Fruit fly (Drosophila melanogaster) whole organism, embryonic: ENCODE results near the gene CG31675.
A peak's percentile ranks its signal among the peaks of the same experiment; 100 is the strongest.

Experiments
- Ada2b ChIP-seq: fragments of 200-800 bp; sonication (Bioruptor generic); IDR thresholded peaks from 2 replicates; pipeline ENCODE4 v1.3.6; 2022; ENCODE audit warnings: missing biosample characterization, missing genetic modification characterization
- Blimp-1 ChIP-seq: fragments of 200-800 bp; sonication (Bioruptor generic); optimal IDR thresholded peaks from 3 replicates; lab custom pipeline; 2018; ENCODE audit warnings: missing biosample characterization, missing genetic modification characterization, mild to moderate bottlenecking, moderate library complexity, missing genetic modification reagents
- CG11695 ChIP-seq: fragments of 200-800 bp; sonication (Bioruptor generic); IDR thresholded peaks from 3 replicates; pipeline ENCODE4 v1.3.6; 2022; ENCODE audit warnings: missing biosample characterization, missing genetic modification characterization
- CG13287 ChIP-seq: fragments of 200-800 bp; sonication (Bioruptor generic); IDR thresholded peaks from 2 replicates; pipeline ENCODE4 v1.3.6; 2022; ENCODE audit warnings: missing biosample characterization, missing genetic modification characterization; ENCODE audit not compliant: partially characterized antibody
- CG14050 ChIP-seq: fragments of 200-800 bp; sonication (Bioruptor generic); IDR thresholded peaks from 3 replicates; pipeline ENCODE4 v1.3.6; 2022; ENCODE audit warnings: missing biosample characterization, missing genetic modification characterization
- CG15269 ChIP-seq: fragments of 200-800 bp; sonication (Bioruptor generic); optimal IDR thresholded peaks from 2 replicates; lab custom pipeline; 2018; ENCODE audit warnings: missing biosample characterization, mild to moderate bottlenecking, missing genetic modification characterization, moderate library complexity
- CG15479 ChIP-seq: fragments of 200-800 bp; sonication (Bioruptor generic); optimal IDR thresholded peaks from 3 replicates; lab custom pipeline; 2019; ENCODE audit warnings: missing biosample characterization, mild to moderate bottlenecking, missing genetic modification characterization, moderate library complexity
- CG1792 ChIP-seq: fragments of 200-800 bp; sonication (Bioruptor generic); optimal IDR thresholded peaks from 2 replicates; lab custom pipeline; 2016; ENCODE audit warnings: missing biosample characterization, missing genetic modification characterization
- CG2678 ChIP-seq: fragments of 200-800 bp; sonication (Bioruptor generic); optimal IDR thresholded peaks from 3 replicates; lab custom pipeline; 2019; ENCODE audit warnings: missing biosample characterization, mild to moderate bottlenecking, missing genetic modification characterization, moderate library complexity
- CG3065 ChIP-seq: fragments of 200-800 bp; sonication (Bioruptor generic); optimal IDR thresholded peaks from 2 replicates; lab custom pipeline; 2016; ENCODE audit warnings: missing biosample characterization, missing genetic modification characterization
- CG7786 ChIP-seq: fragments of 200-800 bp; sonication (Bioruptor generic); optimal IDR thresholded peaks from 2 replicates; lab custom pipeline; 2016; ENCODE audit warnings: missing biosample characterization, missing genetic modification characterization
- CG7928 ChIP-seq: fragments of 200-800 bp; sonication (Bioruptor generic); optimal IDR thresholded peaks from 2 replicates; lab custom pipeline; 2017; ENCODE audit warnings: missing biosample characterization, mild to moderate bottlenecking, missing genetic modification characterization
- CG8281 ChIP-seq: fragments of 200-800 bp; sonication (Bioruptor generic); optimal IDR thresholded peaks from 2 replicates; lab custom pipeline; 2018; ENCODE audit warnings: missing biosample characterization, mild to moderate bottlenecking, missing genetic modification characterization, moderate library complexity
- CG9609 ChIP-seq: fragments of 200-800 bp; sonication (Bioruptor generic); optimal IDR thresholded peaks from 3 replicates; lab custom pipeline; 2016; ENCODE audit warnings: missing biosample characterization, missing genetic modification characterization
- CkIIα-i1 ChIP-seq: fragments of 200-800 bp; sonication (Bioruptor generic); IDR thresholded peaks from 2 replicates; pipeline ENCODE4 v1.3.6; 2022; ENCODE audit warnings: missing biosample characterization, missing genetic modification characterization
- Dbx ChIP-seq: fragments of 200-800 bp; sonication (Bioruptor generic); IDR thresholded peaks from 3 replicates; pipeline ENCODE4 v1.3.6; 2022; ENCODE audit warnings: missing biosample characterization, missing genetic modification characterization
- Dp ChIP-seq: fragments of 200-800 bp; sonication (Bioruptor generic); optimal IDR thresholded peaks from 2 replicates; lab custom pipeline; 2018; ENCODE audit warnings: missing biosample characterization, mild to moderate bottlenecking, missing genetic modification characterization, moderate library complexity
- Drgx ChIP-seq: fragments of 200-800 bp; sonication (Bioruptor generic); IDR thresholded peaks from 2 replicates; pipeline ENCODE4 v1.3.6; 2022; ENCODE audit warnings: missing biosample characterization, missing genetic modification characterization
- GATAe ChIP-seq: fragments of 200-800 bp; sonication (Bioruptor generic); conservative IDR thresholded peaks from 2 replicates; pipeline ENCODE4 v1.3.6; 2022; ENCODE audit warnings: missing biosample characterization, missing genetic modification characterization
- HHEX ChIP-seq: fragments of 200-800 bp; sonication (Bioruptor generic); optimal IDR thresholded peaks from 3 replicates; lab custom pipeline; 2017; ENCODE audit warnings: missing biosample characterization, mild to moderate bottlenecking, missing genetic modification characterization, missing genetic modification reagents
- HmgZ ChIP-seq: fragments of 200-800 bp; sonication (Bioruptor generic); optimal IDR thresholded peaks from 2 replicates; lab custom pipeline; 2018; ENCODE audit warnings: missing biosample characterization, mild to moderate bottlenecking, missing genetic modification characterization
- MBD-R2 ChIP-seq: fragments of 200-800 bp; sonication (Bioruptor generic); IDR thresholded peaks from 2 replicates; pipeline ENCODE4 v1.3.6; 2022; ENCODE audit warnings: missing biosample characterization, missing genetic modification characterization
- Max ChIP-seq: fragments of 200-800 bp; sonication (Bioruptor generic); optimal IDR thresholded peaks from 2 replicates; lab custom pipeline; 2016; ENCODE audit warnings: missing biosample characterization, mild to moderate bottlenecking, missing genetic modification characterization
- Ravus ChIP-seq: fragments of 200-800 bp; sonication (Bioruptor generic); IDR thresholded peaks from 2 replicates; pipeline ENCODE4 v1.3.6; 2022; ENCODE audit warnings: missing biosample characterization, missing genetic modification characterization
- Scr ChIP-seq: fragments of 200-800 bp; sonication (Bioruptor generic); IDR thresholded peaks from 2 replicates; pipeline ENCODE4 v1.3.6; 2022; ENCODE audit warnings: missing biosample characterization, missing genetic modification characterization; ENCODE audit not compliant: partially characterized antibody
- Trl ChIP-seq, 3 experiments: fragments of >200 bp in 2 of 3; fragments of 200-800 bp in 1 of 3; sonication (Bioruptor generic) in 1 of 3; optimal IDR thresholded peaks; 2 replicates in 1 of 3; 3 replicates in 2 of 3; lab custom pipeline; 2016 to 2017; ENCODE audit warnings: missing biosample characterization in 1 of 3, missing genetic modification characterization in 1 of 3
- Xrp1 ChIP-seq: fragments of 200-800 bp; sonication (Bioruptor generic); IDR thresholded peaks from 2 replicates; pipeline ENCODE4 v1.3.6; 2022; ENCODE audit warnings: missing biosample characterization, missing genetic modification characterization
- ac ChIP-seq: fragments of 200-800 bp; sonication (Bioruptor generic); optimal IDR thresholded peaks from 3 replicates; lab custom pipeline; 2017; ENCODE audit warnings: missing biosample characterization, mild to moderate bottlenecking, missing genetic modification characterization
- bigmax ChIP-seq: fragments of 200-800 bp; sonication (Bioruptor generic); optimal IDR thresholded peaks from 2 replicates; lab custom pipeline; 2018; ENCODE audit warnings: missing biosample characterization, mild to moderate bottlenecking, missing genetic modification characterization
- chn ChIP-seq: fragments of 200-800 bp; sonication (Bioruptor generic); optimal IDR thresholded peaks from 2 replicates; lab custom pipeline; 2016; ENCODE audit warnings: missing biosample characterization, missing genetic modification characterization
- eve ChIP-seq, 2 experiments: fragments of >200 bp; optimal IDR thresholded peaks; 2 replicates each; lab custom pipeline; 2017; ENCODE audit warnings: missing biosample characterization in 2 of 2, missing genetic modification characterization in 2 of 2
- hbn ChIP-seq: fragments of 200-800 bp; sonication (Bioruptor generic); IDR thresholded peaks from 2 replicates; pipeline ENCODE4 v1.3.6; 2022; ENCODE audit warnings: missing biosample characterization, missing genetic modification characterization; ENCODE audit not compliant: partially characterized antibody
- hkb ChIP-seq, 2 experiments: fragments of 200-800 bp in 1 of 2; fragments of >200 bp in 1 of 2; sonication (Bioruptor generic) in 1 of 2; IDR thresholded peaks in 1 of 2; optimal IDR thresholded peaks in 1 of 2; 2 replicates each; pipeline versions ENCODE4 v1.3.6 to Lab custom; 2017 to 2022; ENCODE audit warnings: missing biosample characterization in 1 of 2, missing genetic modification characterization in 1 of 2
- kni ChIP-seq: fragments of 200-800 bp; sonication (Bioruptor generic); optimal IDR thresholded peaks from 3 replicates; lab custom pipeline; 2017; ENCODE audit warnings: mild to moderate bottlenecking, missing biosample characterization, missing genetic modification reagents, missing genetic modification characterization
- lab ChIP-seq: fragments of 200-800 bp; sonication (Bioruptor generic); optimal IDR thresholded peaks from 3 replicates; lab custom pipeline; 2017; ENCODE audit warnings: missing biosample characterization, missing genetic modification characterization, mild to moderate bottlenecking, moderate library complexity, missing genetic modification reagents
- nau ChIP-seq: fragments of 200-800 bp; sonication (Bioruptor generic); optimal IDR thresholded peaks from 3 replicates; lab custom pipeline; 2017; ENCODE audit warnings: missing biosample characterization, mild to moderate bottlenecking, missing genetic modification characterization, missing genetic modification reagents
- nom ChIP-seq: fragments of 200-800 bp; sonication (Bioruptor generic); optimal IDR thresholded peaks from 2 replicates; lab custom pipeline; 2017; ENCODE audit warnings: missing biosample characterization, missing genetic modification characterization, mild to moderate bottlenecking, moderate library complexity, missing genetic modification reagents
- org-1 ChIP-seq: fragments of 200-800 bp; sonication (Bioruptor generic); optimal IDR thresholded peaks from 2 replicates; lab custom pipeline; 2017; ENCODE audit warnings: missing biosample characterization, missing genetic modification characterization
- pfk ChIP-seq: fragments of 200-800 bp; sonication (Bioruptor generic); optimal IDR thresholded peaks from 2 replicates; lab custom pipeline; 2018; ENCODE audit warnings: missing biosample characterization, mild to moderate bottlenecking, missing genetic modification characterization, moderate library complexity
- psq ChIP-seq: fragments of 200-800 bp; sonication (Bioruptor generic); optimal IDR thresholded peaks from 2 replicates; lab custom pipeline; 2017; ENCODE audit warnings: missing biosample characterization, missing genetic modification characterization
- sc ChIP-seq, 3 experiments: fragments of >200 bp in 2 of 3; fragments of 200-800 bp in 1 of 3; sonication (Bioruptor generic) in 1 of 3; optimal IDR thresholded peaks; 2 replicates in 2 of 3; 3 replicates in 1 of 3; lab custom pipeline; 2017; ENCODE audit warnings: mild to moderate bottlenecking in 1 of 3, missing biosample characterization in 1 of 3, missing genetic modification characterization in 1 of 3, missing genetic modification reagents in 1 of 3
- sens ChIP-seq: fragments of 200-800 bp; sonication (Bioruptor generic); peaks from one replicate; lab custom pipeline; 2016; ENCODE audit warnings: missing biosample characterization, missing genetic modification characterization
- sim ChIP-seq: fragments of 200-800 bp; sonication (Bioruptor generic); IDR thresholded peaks from 2 replicates; pipeline ENCODE4 v1.3.6; 2022; ENCODE audit warnings: missing biosample characterization, missing genetic modification characterization
- tgo ChIP-seq: fragments of 200-800 bp; sonication (Bioruptor generic); IDR thresholded peaks from 3 replicates; pipeline ENCODE4 v1.3.6; 2022; ENCODE audit warnings: missing biosample characterization, missing genetic modification characterization
- tll ChIP-seq, 2 experiments: fragments of 200-800 bp in 1 of 2; fragments of >200 bp in 1 of 2; sonication (Bioruptor generic) in 1 of 2; optimal IDR thresholded peaks; 2 replicates each; lab custom pipeline; 2017 to 2019; ENCODE audit warnings: missing biosample characterization in 2 of 2, missing genetic modification characterization in 2 of 2, mild to moderate bottlenecking in 1 of 2, moderate library complexity in 1 of 2
- zfh2 ChIP-seq: fragments of 200-800 bp; sonication (Bioruptor generic); optimal IDR thresholded peaks from 2 replicates; lab custom pipeline; 2016; ENCODE audit warnings: missing biosample characterization, missing genetic modification characterization

Gene CG31675

DNA sequence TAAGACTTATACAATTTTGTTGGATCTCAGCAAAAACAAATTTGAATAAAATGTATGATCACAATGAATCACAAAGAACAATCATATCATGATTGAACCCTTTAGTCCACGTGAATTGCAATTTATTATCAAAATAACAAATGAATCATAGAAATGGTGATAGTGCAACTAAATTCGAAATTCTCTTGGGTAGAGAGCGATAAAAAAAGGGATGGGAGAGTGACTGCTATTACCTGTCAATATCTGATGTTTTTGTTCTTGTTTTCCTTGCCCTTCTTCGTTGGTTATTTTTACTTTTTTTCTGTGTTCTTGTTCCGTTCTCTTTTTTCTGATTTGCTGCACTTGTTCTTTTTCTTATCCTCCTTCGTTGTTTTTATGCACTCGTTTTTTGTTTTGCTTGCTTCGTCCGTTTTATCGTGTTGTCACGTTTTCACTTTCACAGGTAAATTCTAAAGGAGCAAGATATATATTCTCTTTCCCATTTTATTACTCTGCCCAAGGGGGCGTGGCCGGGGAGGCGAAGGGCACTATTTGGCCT, 49.2 kb downstream of the CG31675 start:
- TF ChIP-seq nom: peak; percentile 92
- TF ChIP-seq Trl (optimal IDR thresholded peaks at IDR 0.05; lab: Kevin White, UChicago): peak in 1 of 2 experiments; percentile 18
- no peak for TF ChIP-seq Trl (GFP tag; optimal IDR thresholded peaks at IDR 0.05; lab: Kevin White, UChicago)
- peak; percentile 23 for TF ChIP-seq Blimp-1 (GFP tag; lab: Kevin White, UChicago)
- TF ChIP-seq Ada2b (GFP tag; lab: Robert Waterston, UW): no peak
- TF ChIP-seq sim (GFP tag; lab: Robert Waterston, UW): 0 out of 2 replicates have a peak, but pooled peaks have one; percentile 16
- TF ChIP-seq sc (optimal IDR thresholded peaks at IDR 0.05; lab: Kevin White, UChicago): no peak
- no peak for TF ChIP-seq sc (GFP tag; optimal IDR thresholded peaks at IDR 0.05; lab: Kevin White, UChicago)
- TF ChIP-seq MBD-R2: no peak
- peak; percentile 24 for TF ChIP-seq kni (GFP tag; lab: Kevin White, UChicago)
- peak; percentile 54 for TF ChIP-seq CG15479
- TF ChIP-seq zfh2 (GFP tag; lab: Kevin White, UChicago): no peak
- peak in 1 of 2 experiments; percentile 12 for TF ChIP-seq tll (GFP tag; optimal IDR thresholded peaks at IDR 0.05; lab: Kevin White, UChicago)
- TF ChIP-seq eve (GFP tag; optimal IDR thresholded peaks at IDR 0.05; lab: Kevin White, UChicago): peak in 1 of 2 experiments; percentile 55
- TF ChIP-seq GATAe (GFP tag; lab: Robert Waterston, UW): no peak
- peak; percentile 67 for TF ChIP-seq psq
- TF ChIP-seq tgo (GFP tag; lab: Robert Waterston, UW): no peak
- TF ChIP-seq CG3065 (GFP tag; lab: Kevin White, UChicago): peak; percentile 65
- TF ChIP-seq sens (GFP tag; lab: Kevin White, UChicago): peak; percentile 44
- no peak for TF ChIP-seq CG1792 (GFP tag; lab: Kevin White, UChicago)
- TF ChIP-seq HHEX (GFP tag; lab: Kevin White, UChicago): no peak

DNA sequence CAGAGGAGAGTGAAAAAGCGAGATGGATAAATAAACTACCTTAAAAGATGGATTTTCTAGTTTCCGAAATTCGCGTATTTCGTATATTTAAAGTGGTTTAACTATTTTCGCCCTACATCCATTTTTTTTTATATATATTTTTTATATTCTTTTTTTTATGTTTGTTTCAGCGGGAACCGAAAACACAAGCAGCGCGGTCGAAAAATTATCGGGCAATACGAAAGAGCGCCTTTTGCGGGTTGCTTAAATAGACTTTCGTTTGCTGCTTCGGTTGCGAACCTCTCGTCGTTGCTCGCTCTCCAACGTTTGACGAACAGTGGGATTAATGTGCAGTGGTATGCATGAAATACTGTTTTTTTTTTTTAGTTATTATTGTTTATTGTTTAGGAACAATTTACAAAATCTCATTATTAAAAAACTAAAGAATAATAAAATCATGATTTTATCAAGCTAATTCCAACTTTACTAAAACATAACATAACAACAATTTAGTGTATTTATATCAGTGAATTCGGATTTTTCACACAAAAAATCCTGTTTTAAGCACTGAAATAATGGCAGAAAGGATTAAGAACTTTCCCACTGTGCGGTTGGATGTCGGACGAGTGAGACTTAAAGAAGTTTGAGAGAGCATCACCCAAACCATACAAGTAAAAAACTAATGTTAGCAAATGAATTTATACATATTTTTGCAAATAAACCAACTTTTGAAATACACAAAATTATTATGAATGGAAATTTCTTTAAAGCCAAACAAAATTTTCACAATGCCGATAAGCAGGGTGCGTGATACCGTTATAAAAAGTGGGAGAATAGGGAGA, 49.9 kb downstream of the CG31675 start:
- TF ChIP-seq HmgZ (no peak), Dp (GFP tag; lab: Kevin White, UChicago) (no peak), hbn (no peak), bigmax (GFP tag; lab: Kevin White, UChicago) (no peak), Xrp1 (GFP tag; lab: Robert Waterston, UW) (peak; percentile 92), hkb (optimal IDR thresholded peaks at IDR 0.05; lab: Kevin White, UChicago) (no peak), hkb (GFP tag; IDR thresholded peaks at IDR 0.05; lab: Robert Waterston, UW) (peak; percentile 88), Scr (GFP tag; lab: Robert Waterston, UW) (no peak), pfk (no peak), Ravus (GFP tag; lab: Robert Waterston, UW) (no peak), nom (no peak), Dbx (peak; percentile 93), lab (peak; percentile 96), CG2678 (tag; lab: Kevin White, UChicago) (peak; percentile 98), nau (GFP tag; lab: Kevin White, UChicago) (peak; percentile 90), CG14050 (GFP tag; lab: Robert Waterston, UW) (no peak), CG11695 (peak; percentile 91), CG7786 (GFP tag; lab: Kevin White, UChicago) (no peak), Drgx (peak; percentile 81), Max (GFP tag; lab: Kevin White, UChicago) (peak; percentile 18), CG13287 (peak; percentile 25; the same call in 1 of the 2 replicates), chn (GFP tag; lab: Kevin White, UChicago) (peak; percentile 31), CG15269 (tag; lab: Kevin White, UChicago) (peak; percentile 81), CG8281 (peak; percentile 83), ac (GFP tag; lab: Kevin White, UChicago) (no peak), CkIIα-i1 (no peak), CG7928 (peak; percentile 56), CG9609 (GFP tag; lab: Kevin White, UChicago) (peak; percentile 26), org-1 (GFP tag; lab: Kevin White, UChicago) (peak; percentile 61)
